Fruit fly (Drosophila melanogaster) whole organism, embryonic: ENCODE data around the gene CG14731.

Experiments
- Atf-2 ChIP-seq: fragments of 200-800 bp; sonication (Bioruptor generic); optimal IDR thresholded peaks from 2 replicates; lab custom pipeline; 2016; ENCODE audit warnings: missing biosample characterization, missing genetic modification characterization
- B-H2 ChIP-seq: fragments of 200-800 bp; sonication (Bioruptor generic); optimal IDR thresholded peaks from 2 replicates; lab custom pipeline; 2018; ENCODE audit warnings: missing biosample characterization, mild to moderate bottlenecking, missing genetic modification characterization
- Bgb ChIP-seq: fragments of 200-800 bp; sonication (Bioruptor generic); IDR thresholded peaks from 2 replicates; pipeline ENCODE4 v1.3.6; 2022; ENCODE audit warnings: missing biosample characterization, missing genetic modification characterization; ENCODE audit not compliant: partially characterized antibody
- CG10147 ChIP-seq: fragments of 200-800 bp; sonication (Bioruptor generic); optimal IDR thresholded peaks from 2 replicates; lab custom pipeline; 2019; ENCODE audit warnings: missing biosample characterization, mild to moderate bottlenecking, missing genetic modification characterization, moderate library complexity
- CG1024 ChIP-seq: fragments of 200-800 bp; sonication (Bioruptor generic); IDR thresholded peaks from 2 replicates; pipeline ENCODE4 v1.3.6; 2022; ENCODE audit warnings: missing biosample characterization, missing genetic modification characterization
- CG10431 ChIP-seq: fragments of 200-800 bp; sonication (Bioruptor generic); optimal IDR thresholded peaks from 3 replicates; lab custom pipeline; 2018; ENCODE audit warnings: missing biosample characterization, mild to moderate bottlenecking, missing genetic modification characterization
- CG11398 ChIP-seq: fragments of 200-800 bp; sonication (Bioruptor generic); optimal IDR thresholded peaks from 2 replicates; lab custom pipeline; 2016; ENCODE audit warnings: missing biosample characterization, missing genetic modification characterization
- CG13775 ChIP-seq: fragments of 200-800 bp; sonication (Bioruptor generic); optimal IDR thresholded peaks from 3 replicates; lab custom pipeline; 2017; ENCODE audit warnings: missing biosample characterization, mild to moderate bottlenecking, missing genetic modification characterization
- CG15514 ChIP-seq: fragments of 200-800 bp; sonication (Bioruptor generic); optimal IDR thresholded peaks from 3 replicates; lab custom pipeline; 2017; ENCODE audit warnings: missing biosample characterization, missing genetic modification characterization, mild to moderate bottlenecking, moderate library complexity, missing genetic modification reagents
- CG15696 ChIP-seq: fragments of 200-800 bp; sonication (Bioruptor generic); optimal IDR thresholded peaks from 2 replicates; lab custom pipeline; 2019; ENCODE audit warnings: missing biosample characterization, mild to moderate bottlenecking, missing genetic modification characterization, moderate library complexity
- CG16815 ChIP-seq: fragments of 200-800 bp; sonication (Bioruptor generic); optimal IDR thresholded peaks from 3 replicates; lab custom pipeline; 2017; ENCODE audit warnings: missing biosample characterization, mild to moderate bottlenecking, missing genetic modification characterization
- CG17186 ChIP-seq: fragments of 200-800 bp; sonication (Bioruptor generic); optimal IDR thresholded peaks from 3 replicates; lab custom pipeline; 2017; ENCODE audit warnings: missing biosample characterization, missing genetic modification reagents, missing genetic modification characterization
- CG18262 ChIP-seq: fragments of 200-800 bp; optimal IDR thresholded peaks from 3 replicates; lab custom pipeline; 2019; ENCODE audit warnings: missing biosample characterization, mild to moderate bottlenecking, missing genetic modification characterization, moderate library complexity
- CG18476 ChIP-seq: fragments of 200-800 bp; sonication (Bioruptor generic); optimal IDR thresholded peaks from 2 replicates; lab custom pipeline; 2016; ENCODE audit warnings: missing biosample characterization, mild to moderate bottlenecking, missing genetic modification characterization
- CG2120 ChIP-seq: fragments of 200-800 bp; sonication (Bioruptor generic); optimal IDR thresholded peaks from 3 replicates; lab custom pipeline; 2016; ENCODE audit warnings: missing biosample characterization, missing genetic modification characterization
- CG2712 ChIP-seq: fragments of 200-800 bp; optimal IDR thresholded peaks from 3 replicates; lab custom pipeline; 2019; ENCODE audit warnings: missing biosample characterization, mild to moderate bottlenecking, missing genetic modification characterization, moderate library complexity
- CG32772 ChIP-seq: fragments of 200-800 bp; sonication (Bioruptor generic); IDR thresholded peaks from 2 replicates; pipeline ENCODE4 v1.3.6; 2022; ENCODE audit warnings: missing biosample characterization, missing genetic modification characterization
- CG33557 ChIP-seq: fragments of 200-800 bp; sonication (Bioruptor generic); optimal IDR thresholded peaks from 2 replicates; lab custom pipeline; 2019; ENCODE audit warnings: missing biosample characterization, mild to moderate bottlenecking, missing genetic modification characterization, moderate library complexity
- CG4404 ChIP-seq: fragments of 200-800 bp; sonication (Bioruptor generic); IDR thresholded peaks from 2 replicates; pipeline ENCODE4 v1.3.6; 2022; ENCODE audit warnings: missing biosample characterization, missing genetic modification characterization
- CG6683 ChIP-seq: fragments of 200-800 bp; sonication (Bioruptor generic); optimal IDR thresholded peaks from 2 replicates; lab custom pipeline; 2017; ENCODE audit warnings: missing biosample characterization, mild to moderate bottlenecking, missing genetic modification characterization, missing genetic modification reagents
- CG7372 ChIP-seq: fragments of 200-800 bp; sonication (Bioruptor generic); IDR thresholded peaks from 2 replicates; pipeline ENCODE4 v1.3.6; 2022; ENCODE audit warnings: missing biosample characterization, missing genetic modification characterization
- CG8388 ChIP-seq: fragments of 200-800 bp; sonication (Bioruptor generic); optimal IDR thresholded peaks from 2 replicates; lab custom pipeline; 2019; ENCODE audit warnings: missing biosample characterization, mild to moderate bottlenecking, missing genetic modification characterization, moderate library complexity
- Chrac-16 ChIP-seq: fragments of 200-800 bp; sonication (Bioruptor generic); optimal IDR thresholded peaks from 3 replicates; lab custom pipeline; 2016; ENCODE audit warnings: missing biosample characterization, missing genetic modification characterization
- Deaf1 ChIP-seq: fragments of 200-800 bp; optimal IDR thresholded peaks from 3 replicates; lab custom pipeline; 2019; ENCODE audit warnings: missing biosample characterization, mild to moderate bottlenecking, missing genetic modification characterization, moderate library complexity
- Doc2 ChIP-seq: fragments of 200-800 bp; sonication (Bioruptor generic); IDR thresholded peaks from 2 replicates; pipeline ENCODE4 v1.3.6; 2022; ENCODE audit warnings: missing biosample characterization, missing genetic modification characterization
- Gsc ChIP-seq: fragments of 200-800 bp; sonication (Bioruptor generic); IDR thresholded peaks from 2 replicates; pipeline ENCODE4 v1.3.6; 2022; ENCODE audit warnings: missing biosample characterization, missing genetic modification characterization
- Hmr ChIP-seq: fragments of 200-800 bp; sonication (Bioruptor generic); optimal IDR thresholded peaks from 3 replicates; lab custom pipeline; 2017; ENCODE audit warnings: mild to moderate bottlenecking, missing biosample characterization, missing genetic modification reagents, missing genetic modification characterization
- Hsf ChIP-seq: fragments of 200-800 bp; sonication (Bioruptor generic); optimal IDR thresholded peaks from 3 replicates; lab custom pipeline; 2016; ENCODE audit warnings: missing biosample characterization, missing genetic modification characterization
- Myb ChIP-seq: fragments of 200-800 bp; sonication (Bioruptor generic); optimal IDR thresholded peaks from 2 replicates; lab custom pipeline; 2016; ENCODE audit warnings: missing biosample characterization, missing genetic modification characterization
- NK7.1 ChIP-seq: fragments of 200-800 bp; sonication (Bioruptor generic); optimal IDR thresholded peaks from 3 replicates; lab custom pipeline; 2016; ENCODE audit warnings: missing biosample characterization, missing genetic modification characterization
- Neu2 ChIP-seq: fragments of 200-800 bp; sonication (Bioruptor generic); optimal IDR thresholded peaks from 3 replicates; lab custom pipeline; 2016; ENCODE audit warnings: missing biosample characterization, missing genetic modification characterization, borderline replicate concordance
- Rx ChIP-seq: fragments of 200-800 bp; sonication (Bioruptor generic); IDR thresholded peaks from 2 replicates; pipeline ENCODE4 v1.3.6; 2022; ENCODE audit warnings: missing biosample characterization, missing genetic modification characterization
- Sin3A ChIP-seq: fragments of >200 bp; optimal IDR thresholded peaks from 2 replicates; lab custom pipeline; 2018
- abd-A ChIP-seq: fragments of 200-800 bp; sonication (Bioruptor generic); optimal IDR thresholded peaks from 3 replicates; lab custom pipeline; 2019; ENCODE audit warnings: missing biosample characterization, mild to moderate bottlenecking, missing genetic modification characterization, moderate library complexity
- croc ChIP-seq: fragments of 200-800 bp; sonication (Bioruptor generic); conservative IDR thresholded peaks from 3 replicates; pipeline ENCODE4 v1.3.6; 2022; ENCODE audit warnings: missing biosample characterization, missing genetic modification characterization
- eve ChIP-seq, 2 experiments: fragments of >200 bp; optimal IDR thresholded peaks; 2 replicates each; lab custom pipeline; 2017; ENCODE audit warnings: missing biosample characterization in 2 of 2, missing genetic modification characterization in 2 of 2
- grn ChIP-seq: fragments of 200-800 bp; sonication (Bioruptor generic); optimal IDR thresholded peaks from 3 replicates; lab custom pipeline; 2017; ENCODE audit warnings: missing biosample characterization, missing genetic modification characterization
- hbn ChIP-seq: fragments of 200-800 bp; sonication (Bioruptor generic); IDR thresholded peaks from 2 replicates; pipeline ENCODE4 v1.3.6; 2022; ENCODE audit warnings: missing biosample characterization, missing genetic modification characterization; ENCODE audit not compliant: partially characterized antibody
- jigr1 ChIP-seq: fragments of 200-800 bp; sonication (Bioruptor generic); IDR thresholded peaks from 3 replicates; pipeline ENCODE4 v1.3.6; 2022; ENCODE audit warnings: missing biosample characterization, missing genetic modification characterization
- mirr ChIP-seq: fragments of 200-800 bp; sonication (Bioruptor generic); optimal IDR thresholded peaks from 3 replicates; lab custom pipeline; 2018; ENCODE audit warnings: missing biosample characterization, mild to moderate bottlenecking, missing genetic modification characterization
- mld ChIP-seq: fragments of 200-800 bp; sonication (Bioruptor generic); IDR thresholded peaks from 3 replicates; pipeline ENCODE4 v1.3.6; 2022; ENCODE audit warnings: missing biosample characterization, missing genetic modification characterization; ENCODE audit not compliant: partially characterized antibody
- odd ChIP-seq: fragments of 200-800 bp; sonication (Bioruptor generic); optimal IDR thresholded peaks from 2 replicates; lab custom pipeline; 2017; ENCODE audit warnings: missing biosample characterization, mild to moderate bottlenecking, missing genetic modification characterization
- psq ChIP-seq: fragments of 200-800 bp; sonication (Bioruptor generic); optimal IDR thresholded peaks from 2 replicates; lab custom pipeline; 2017; ENCODE audit warnings: missing biosample characterization, missing genetic modification characterization
- pum ChIP-seq: fragments of 200-800 bp; sonication (Bioruptor generic); optimal IDR thresholded peaks from 2 replicates; lab custom pipeline; 2016; ENCODE audit warnings: missing biosample characterization, missing genetic modification characterization
- sc ChIP-seq, 3 experiments: fragments of >200 bp in 2 of 3; fragments of 200-800 bp in 1 of 3; sonication (Bioruptor generic) in 1 of 3; optimal IDR thresholded peaks; 2 replicates in 2 of 3; 3 replicates in 1 of 3; lab custom pipeline; 2017; ENCODE audit warnings: mild to moderate bottlenecking in 1 of 3, missing biosample characterization in 1 of 3, missing genetic modification characterization in 1 of 3, missing genetic modification reagents in 1 of 3
- sr ChIP-seq: fragments of 200-800 bp; sonication (Bioruptor generic); IDR thresholded peaks from 3 replicates; pipeline ENCODE4 v1.3.6; 2022; ENCODE audit warnings: missing biosample characterization, missing genetic modification characterization
- ttk ChIP-seq: fragments of 200-800 bp; sonication (Bioruptor generic); IDR thresholded peaks from 2 replicates; pipeline ENCODE4 v2.1.2; 2022; ENCODE audit warnings: missing biosample characterization, missing genetic modification characterization
- unpg ChIP-seq: fragments of 200-800 bp; sonication (Bioruptor generic); optimal IDR thresholded peaks from 3 replicates; lab custom pipeline; 2018; ENCODE audit warnings: missing biosample characterization, mild to moderate bottlenecking, missing genetic modification characterization, moderate library complexity
- zfh2 ChIP-seq: fragments of 200-800 bp; sonication (Bioruptor generic); optimal IDR thresholded peaks from 2 replicates; lab custom pipeline; 2016; ENCODE audit warnings: missing biosample characterization, missing genetic modification characterization

The CG14731 gene

DNA sequence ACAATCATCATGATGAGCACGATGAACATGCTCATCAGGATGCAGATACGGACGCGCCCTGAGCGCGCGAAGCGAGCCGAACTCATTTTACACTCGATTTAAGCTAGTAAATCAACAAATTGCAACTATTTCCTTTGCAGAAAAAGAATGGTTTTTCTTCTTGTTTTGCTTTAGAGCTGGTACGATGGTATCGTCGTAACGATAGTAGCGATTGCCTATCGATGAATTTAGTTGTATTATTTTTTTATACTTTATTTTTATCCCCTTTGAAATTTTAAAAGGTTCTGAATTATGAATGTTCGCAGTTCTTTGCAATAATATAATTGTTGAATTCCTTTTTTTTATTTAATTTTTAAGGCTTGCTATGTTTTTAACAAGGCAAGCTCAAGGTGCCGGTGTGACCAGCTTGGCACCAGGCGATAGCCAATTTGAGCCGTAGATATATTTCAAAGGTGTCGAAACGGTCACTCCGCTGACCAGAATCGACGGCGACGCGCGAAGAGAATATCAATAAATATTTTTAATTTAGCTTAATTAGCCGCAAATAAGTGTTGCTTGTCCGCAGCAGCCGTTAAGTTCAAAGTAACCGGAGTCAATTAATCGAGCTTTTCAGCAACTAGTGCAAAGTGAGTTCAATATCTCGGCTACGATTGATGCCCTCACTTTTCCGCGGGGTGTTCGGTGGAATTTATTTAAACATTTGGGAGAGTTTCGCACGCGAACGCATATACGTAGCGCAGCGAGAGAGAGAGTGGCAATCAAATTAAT is 36.4 kb downstream of the CG14731 start, which contains the start of the genes CG12213 and GC1 (continued):
- TF ChIP-seq B-H2 (no peak), Atf-2 (GFP tag; lab: Kevin White, UChicago) (no peak), ttk (GFP tag; lab: Robert Waterston, UW) (no peak), croc (GFP tag; lab: Robert Waterston, UW) (no peak), grn (GFP tag; lab: Kevin White, UChicago) (peak; percentile 44), abd-A (tag; lab: Kevin White, UChicago) (no peak), Chrac-16 (GFP tag; lab: Kevin White, UChicago) (no peak), odd (GFP tag; lab: Kevin White, UChicago) (no peak), Hsf (GFP tag; lab: Kevin White, UChicago) (peak; percentile 34), CG2120 (GFP tag; lab: Kevin White, UChicago) (peak; percentile 50), jigr1 (peak; percentile 89; the same call in 1 of the 3 replicates), zfh2 (GFP tag; lab: Kevin White, UChicago) (peak; percentile 16), Gsc (GFP tag; lab: Robert Waterston, UW) (no peak), hbn (GFP tag; lab: Robert Waterston, UW) (peak; percentile 98), CG2712 (tag; lab: Kevin White, UChicago) (peak; percentile 58), NK7.1 (GFP tag; lab: Kevin White, UChicago) (no peak), Hmr (GFP tag; lab: Kevin White, UChicago) (peak; percentile 37), psq (GFP tag; lab: Kevin White, UChicago) (no peak), Rx (GFP tag; lab: Robert Waterston, UW) (no peak), unpg (GFP tag; lab: Kevin White, UChicago) (no peak), CG6683 (GFP tag; lab: Kevin White, UChicago) (no peak), CG33557 (GFP tag; lab: Kevin White, UChicago) (no peak), sr (no peak), CG13775 (GFP tag; lab: Kevin White, UChicago) (peak; percentile 7), CG8388 (GFP tag; lab: Kevin White, UChicago) (peak; percentile 4), CG17186 (GFP tag; lab: Kevin White, UChicago) (peak; percentile 18), CG4404 (GFP tag; lab: Robert Waterston, UW) (no peak), CG32772 (GFP tag; lab: Robert Waterston, UW) (no peak), pum (no peak), Myb (peak; percentile 30), mld (GFP tag; lab: Robert Waterston, UW) (peak; percentile 94), CG15696 (tag; lab: Kevin White, UChicago) (peak; percentile 16), CG7372 (GFP tag; lab: Robert Waterston, UW) (no peak), CG1024 (GFP tag; lab: Robert Waterston, UW) (no peak), CG10431 (GFP tag; lab: Kevin White, UChicago) (no peak), CG15514 (GFP tag; lab: Kevin White, UChicago) (peak; percentile 69), CG11398 (no peak), sc (optimal IDR thresholded peaks at IDR 0.05; lab: Kevin White, UChicago) (no peak), sc (GFP tag; optimal IDR thresholded peaks at IDR 0.05; lab: Kevin White, UChicago) (no peak), Sin3A (peak; percentile 86), CG16815 (no peak), Neu2 (GFP tag; lab: Kevin White, UChicago) (no peak), CG18262 (tag; lab: Kevin White, UChicago) (peak; percentile 38), CG10147 (GFP tag; lab: Kevin White, UChicago) (peak; percentile 4), Deaf1 (peak; percentile 9), CG18476 (GFP tag; lab: Kevin White, UChicago) (peak; percentile 5), eve (GFP tag; optimal IDR thresholded peaks at IDR 0.05; lab: Kevin White, UChicago) (no peak), Doc2 (no peak), mirr (GFP tag; lab: Kevin White, UChicago) (no peak), Bgb (GFP tag; lab: Robert Waterston, UW) (peak; percentile 98)
